Fruit fly (Drosophila melanogaster) whole organism, wandering third instar larva: ENCODE data around the gene CG3106.

Experiments
- Abd-B ChIP-seq: fragments of >200 bp; optimal IDR thresholded peaks from 2 replicates; lab custom pipeline; 2017; ENCODE audit warnings: missing biosample characterization, missing genetic modification characterization
- CG32264 ChIP-seq: fragments of 200-800 bp; sonication (Bioruptor generic); optimal IDR thresholded peaks from 2 replicates; lab custom pipeline; 2016; ENCODE audit warnings: missing biosample characterization, missing genetic modification characterization
- CG9705 ChIP-seq: fragments of 200-800 bp; sonication (Bioruptor generic); optimal IDR thresholded peaks from 2 replicates; lab custom pipeline; 2018; ENCODE audit warnings: missing biosample characterization, mild to moderate bottlenecking, missing genetic modification characterization
- CrebA ChIP-seq: fragments of 200-800 bp; sonication (Bioruptor generic); optimal IDR thresholded peaks from 2 replicates; lab custom pipeline; 2016; ENCODE audit warnings: missing biosample characterization, mild to moderate bottlenecking, missing genetic modification characterization, borderline replicate concordance
- Dfd ChIP-seq: fragments of >200 bp; optimal IDR thresholded peaks from 2 replicates; lab custom pipeline; 2017; ENCODE audit warnings: missing biosample characterization, missing genetic modification characterization
- Dif ChIP-seq: fragments of 200-275, 200-300 bp; sonication (Bioruptor generic); optimal IDR thresholded peaks from 2 replicates; lab custom pipeline; 2018; ENCODE audit warnings: missing biosample characterization, missing genetic modification characterization; ENCODE audit not compliant: partially characterized antibody
- GATAd ChIP-seq: sonication (Bioruptor generic); optimal IDR thresholded peaks from 2 replicates; lab custom pipeline; 2016; ENCODE audit warnings: missing biosample characterization, missing genetic modification characterization
- HLH106 ChIP-seq: fragments of 200-800 bp; optimal IDR thresholded peaks from 3 replicates; lab custom pipeline; 2019; ENCODE audit warnings: missing biosample characterization, mild to moderate bottlenecking, missing genetic modification characterization, moderate library complexity
- Hnf4 ChIP-seq: fragments of 200-800 bp; sonication (Bioruptor generic); optimal IDR thresholded peaks from 2 replicates; lab custom pipeline; 2016; ENCODE audit warnings: missing biosample characterization, mild to moderate bottlenecking, missing genetic modification characterization
- Hr78 ChIP-seq: fragments of >200 bp; optimal IDR thresholded peaks from 2 replicates; lab custom pipeline; 2017; ENCODE audit warnings: missing biosample characterization, missing genetic modification characterization
- Hr83 ChIP-seq: fragments of 200-300 bp; sonication (Bioruptor generic); optimal IDR thresholded peaks from 2 replicates; lab custom pipeline; 2016; ENCODE audit warnings: missing biosample characterization, mild to moderate bottlenecking, missing genetic modification characterization, moderate library complexity; ENCODE audit not compliant: poor library complexity, severe bottlenecking
- Jra ChIP-seq: sonication (Bioruptor generic); optimal IDR thresholded peaks from 2 replicates; lab custom pipeline; 2016; ENCODE audit warnings: missing biosample characterization, missing genetic modification characterization
- Mio ChIP-seq: sonication (Bioruptor generic); optimal IDR thresholded peaks from 2 replicates; lab custom pipeline; 2016; ENCODE audit warnings: missing biosample characterization, missing genetic modification characterization
- Myc ChIP-seq: fragments of >200 bp; optimal IDR thresholded peaks from 2 replicates; lab custom pipeline; 2017
- N ChIP-seq: fragments of >200 bp; optimal IDR thresholded peaks from 2 replicates; lab custom pipeline; 2018; ENCODE audit warnings: missing biosample characterization, missing external identifiers, missing genetic modification characterization
- OdsH ChIP-seq: fragments of 200-800 bp; sonication (Bioruptor generic); optimal IDR thresholded peaks from 2 replicates; lab custom pipeline; 2016; ENCODE audit warnings: missing biosample characterization, mild to moderate bottlenecking, missing genetic modification characterization
- Rel ChIP-seq, 2 experiments: fragments of 200-800 bp; sonication (Bioruptor generic) in 1 of 2; optimal IDR thresholded peaks; 2 replicates in 1 of 2; 3 replicates in 1 of 2; lab custom pipeline; 2016 to 2019; ENCODE audit warnings: mild to moderate bottlenecking in 2 of 2, missing biosample characterization in 2 of 2, missing genetic modification characterization in 2 of 2, moderate library complexity in 1 of 2
- Sp1 ChIP-seq: fragments of 200-800 bp; sonication (Bioruptor generic); optimal IDR thresholded peaks from 3 replicates; lab custom pipeline; 2019; ENCODE audit warnings: missing biosample characterization, mild to moderate bottlenecking, missing genetic modification characterization, moderate library complexity
- Vsx2 ChIP-seq: fragments of 200-300, 225-300 bp; sonication (Bioruptor generic); optimal IDR thresholded peaks from 2 replicates; lab custom pipeline; 2018; ENCODE audit warnings: missing biosample characterization, missing genetic modification characterization; ENCODE audit not compliant: partially characterized antibody
- br ChIP-seq: fragments of 200-800 bp; sonication (Bioruptor generic); optimal IDR thresholded peaks from 2 replicates; lab custom pipeline; 2016; ENCODE audit warnings: missing biosample characterization, missing genetic modification characterization
- brk ChIP-seq: fragments of 200-800 bp; sonication (Bioruptor generic); optimal IDR thresholded peaks from 2 replicates; lab custom pipeline; 2016; ENCODE audit warnings: missing biosample characterization, mild to moderate bottlenecking, missing genetic modification characterization
- dl ChIP-seq, 2 experiments: fragments of 175-275, 200-275 bp in 1 of 2; fragments of 200-275 bp in 1 of 2; sonication (Bioruptor generic); optimal IDR thresholded peaks; lab custom pipeline; 2018; ENCODE audit warnings: mild to moderate bottlenecking in 2 of 2, missing biosample characterization in 2 of 2, missing genetic modification characterization in 2 of 2, moderate library complexity in 2 of 2; ENCODE audit not compliant: partially characterized antibody in 2 of 2, insufficient read depth in 1 of 2
- dmrt93B ChIP-seq: fragments of 200-800 bp; sonication (Bioruptor generic); optimal IDR thresholded peaks from 2 replicates; lab custom pipeline; 2018; ENCODE audit warnings: missing biosample characterization, mild to moderate bottlenecking, missing genetic modification characterization
- dsf ChIP-seq: sonication (Bioruptor generic); optimal IDR thresholded peaks from 2 replicates; lab custom pipeline; 2016; ENCODE audit warnings: missing biosample characterization, missing genetic modification characterization, borderline replicate concordance
- ey ChIP-seq: fragments of 200-800 bp; sonication (Bioruptor generic); optimal IDR thresholded peaks from 2 replicates; lab custom pipeline; 2016; ENCODE audit warnings: missing biosample characterization, missing genetic modification characterization
- foxo ChIP-seq, 2 experiments: fragments of 200-800 bp; sonication (Bioruptor generic); optimal IDR thresholded peaks; 2 replicates in 1 of 2; 3 replicates in 1 of 2; lab custom pipeline; 2016 to 2017; ENCODE audit warnings: missing biosample characterization in 2 of 2, missing genetic modification characterization in 2 of 2
- fru ChIP-seq: fragments of 200-800 bp; sonication (Bioruptor generic); optimal IDR thresholded peaks from 3 replicates; lab custom pipeline; 2016; ENCODE audit warnings: missing biosample characterization, mild to moderate bottlenecking, missing genetic modification characterization
- h ChIP-seq: fragments of 200-800 bp; sonication (Bioruptor generic); optimal IDR thresholded peaks from 3 replicates; lab custom pipeline; 2016; ENCODE audit warnings: missing biosample characterization, mild to moderate bottlenecking, missing genetic modification characterization
- jim ChIP-seq: fragments of 175-275, 200-325 bp; sonication (Bioruptor generic); optimal IDR thresholded peaks from 2 replicates; lab custom pipeline; 2016; ENCODE audit warnings: missing biosample characterization, mild to moderate bottlenecking, missing genetic modification characterization
- lola ChIP-seq: fragments of >200 bp; optimal IDR thresholded peaks from 2 replicates; lab custom pipeline; 2017; ENCODE audit warnings: missing biosample characterization, missing genetic modification characterization
- pan ChIP-seq: fragments of >200 bp; optimal IDR thresholded peaks from 2 replicates; lab custom pipeline; 2017
- psq ChIP-seq: fragments of 200-800 bp; sonication (Bioruptor generic); optimal IDR thresholded peaks from 3 replicates; lab custom pipeline; 2017; ENCODE audit warnings: missing biosample characterization, mild to moderate bottlenecking, missing genetic modification characterization, moderate library complexity
- rgr ChIP-seq: fragments of 200-800 bp; sonication (Bioruptor generic); optimal IDR thresholded peaks from 3 replicates; lab custom pipeline; 2016; ENCODE audit warnings: missing biosample characterization, mild to moderate bottlenecking, missing genetic modification characterization
- sage ChIP-seq: fragments of 200-800 bp; sonication (Bioruptor generic); optimal IDR thresholded peaks from 2 replicates; lab custom pipeline; 2016; ENCODE audit warnings: missing biosample characterization, mild to moderate bottlenecking, missing genetic modification characterization
- sv ChIP-seq: fragments of 200-800 bp; sonication (Bioruptor generic); optimal IDR thresholded peaks from 3 replicates; lab custom pipeline; 2016; ENCODE audit warnings: missing biosample characterization, missing genetic modification characterization
- tai ChIP-seq: sonication (Bioruptor generic); optimal IDR thresholded peaks from 2 replicates; lab custom pipeline; 2016; ENCODE audit warnings: missing biosample characterization, missing genetic modification characterization
- usp ChIP-seq: fragments of >200 bp; optimal IDR thresholded peaks from 2 replicates; lab custom pipeline; 2017; ENCODE audit warnings: missing biosample characterization, missing genetic modification characterization
- woc ChIP-seq: sonication (Bioruptor generic); optimal IDR thresholded peaks from 2 replicates; lab custom pipeline; 2016; ENCODE audit warnings: missing biosample characterization, mild to moderate bottlenecking, missing genetic modification characterization

CG3106 gene

DNA sequence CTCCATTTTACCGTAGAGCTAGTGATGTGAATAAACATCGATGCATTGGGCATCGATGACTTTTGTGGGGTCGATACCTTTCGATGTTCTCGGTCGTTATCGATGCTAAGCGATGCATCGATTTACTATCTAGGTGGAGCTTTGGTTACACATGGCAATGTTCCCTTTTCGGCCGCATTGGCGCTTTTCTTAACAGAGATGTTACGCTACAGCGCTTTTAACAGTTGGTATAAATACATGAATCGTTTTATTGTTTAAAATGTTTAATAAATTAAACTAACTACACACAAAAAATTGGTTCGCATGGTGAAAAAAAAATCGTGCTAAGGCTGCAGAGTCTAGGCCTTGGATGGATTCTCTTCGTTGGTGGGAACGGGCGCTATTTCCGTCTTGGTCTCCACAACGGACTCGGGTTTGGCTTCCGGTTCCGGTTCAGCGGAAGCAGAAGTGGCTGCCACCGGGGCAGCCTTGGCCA, 3.8 kb downstream of the CG3106 start, which contains the start of gene Ptpmeg2:
Gene Ptpmeg2 (minus strand): TSS at position 281 of the 475 bp plus-strand sequence.
- TF ChIP-seq sv (no peak), OdsH (peak; percentile 64), Sp1 (GFP tag; lab: Kevin White, UChicago) (peak; percentile 44), Hnf4 (GFP tag; lab: Kevin White, UChicago) (peak; percentile 79), dmrt93B (GFP tag; lab: Kevin White, UChicago) (peak; percentile 39), h (GFP tag; lab: Kevin White, UChicago) (peak; percentile 59), Dfd (no peak), HLH106 (tag; lab: Kevin White, UChicago) (peak; percentile 62), usp (no peak), brk (no peak), CG9705 (GFP tag; lab: Kevin White, UChicago) (peak; percentile 22), fru (GFP tag; lab: Kevin White, UChicago) (peak; percentile 71), dl (GFP tag; optimal IDR thresholded peaks at IDR 0.05; lab: Kevin White, UChicago; ENCODE audit: insufficient read depth in 1 of 2, partially characterized antibody in 2 of 2) (no peak), Vsx2 (no peak), dsf (no peak), sage (GFP tag; lab: Kevin White, UChicago) (peak; percentile 13), Jra (peak; percentile 18), woc (GFP tag; lab: Kevin White, UChicago) (no peak), CG32264 (no peak), Dif (GFP tag; lab: Kevin White, UChicago) (no peak), tai (peak; percentile 79), rgr (GFP tag; lab: Kevin White, UChicago) (peak; percentile 76), Myc (lab: Kevin White, UChicago) (no peak), foxo (GFP tag; optimal IDR thresholded peaks at IDR 0.05; lab: Kevin White, UChicago) (peak in 1 of 2 experiments; percentile 72), ey (GFP tag; lab: Kevin White, UChicago) (peak; percentile 59), N (GFP tag; lab: Kevin White, UChicago) (no peak), br (GFP tag; lab: Kevin White, UChicago) (peak; percentile 45), Hr78 (no peak), lola (GFP tag; lab: Kevin White, UChicago) (no peak), pan (lab: Kevin White, UChicago) (no peak), Mio (GFP tag; lab: Kevin White, UChicago) (no peak), Abd-B (no peak), Rel (GFP tag; optimal IDR thresholded peaks at IDR 0.05; lab: Kevin White, UChicago) (no peak), Rel (tag; optimal IDR thresholded peaks at IDR 0.05; lab: Kevin White, UChicago) (peak; percentile 53), GATAd (no peak), Hr83 (peak; percentile 80), jim (no peak), CrebA (GFP tag; lab: Kevin White, UChicago) (no peak), psq (peak; percentile 19)
- TF ChIP-seq, all 38 proteins: peak for 18

DNA sequence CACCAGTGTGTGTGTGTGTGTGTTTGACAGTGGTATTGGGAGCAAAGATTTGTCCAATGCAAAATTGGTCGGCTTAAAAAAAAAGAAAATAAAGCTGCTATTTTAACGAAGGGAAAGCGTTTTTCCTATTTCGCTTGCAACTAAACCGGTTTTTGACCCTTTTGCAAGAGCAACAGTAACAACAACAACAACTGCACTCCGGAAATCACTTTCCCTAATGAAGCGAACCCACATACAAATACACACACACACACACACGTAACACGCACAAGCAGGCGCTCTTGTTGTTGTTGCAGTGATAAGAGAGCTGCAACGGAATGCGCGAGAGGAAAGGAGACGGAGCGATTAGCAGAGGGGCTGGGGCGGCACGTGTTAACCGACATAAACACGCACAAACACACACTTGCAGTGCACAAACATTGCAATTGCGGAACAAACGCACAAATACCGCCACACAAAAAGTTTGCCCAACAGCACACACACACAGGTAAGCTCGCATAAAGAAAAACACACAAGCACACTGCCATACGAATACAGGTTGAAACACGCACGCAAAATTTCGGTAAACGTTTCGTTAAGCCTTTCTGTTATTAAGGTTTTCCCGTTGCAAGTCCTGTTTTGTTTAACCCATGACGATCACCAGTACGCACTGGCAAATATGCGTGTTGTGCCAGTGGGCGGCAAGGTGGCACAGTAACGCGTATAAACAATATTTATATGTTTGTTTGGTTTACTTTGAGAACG, 4.4 kb downstream of the CG3106 start:
- TF ChIP-seq Dfd (no peak), sage (GFP tag; lab: Kevin White, UChicago) (no peak), Dif (GFP tag; lab: Kevin White, UChicago) (peak; percentile 25), dl (GFP tag; optimal IDR thresholded peaks at IDR 0.05; lab: Kevin White, UChicago; ENCODE audit: insufficient read depth in 1 of 2, partially characterized antibody in 2 of 2) (no peak), Rel (GFP tag; optimal IDR thresholded peaks at IDR 0.05; lab: Kevin White, UChicago) (no peak), Rel (tag; optimal IDR thresholded peaks at IDR 0.05; lab: Kevin White, UChicago) (peak; percentile 10), Jra (no peak), Myc (lab: Kevin White, UChicago) (no peak), GATAd (peak; percentile 78), CrebA (GFP tag; lab: Kevin White, UChicago) (no peak), brk (no peak), woc (GFP tag; lab: Kevin White, UChicago) (no peak), Mio (GFP tag; lab: Kevin White, UChicago) (no peak), foxo (GFP tag; optimal IDR thresholded peaks at IDR 0.05; lab: Kevin White, UChicago) (peak in 1 of 2 experiments; percentile 9), tai (peak; percentile 64), Sp1 (GFP tag; lab: Kevin White, UChicago) (peak; percentile 12), CG32264 (no peak), N (GFP tag; lab: Kevin White, UChicago) (peak; percentile 55), CG9705 (GFP tag; lab: Kevin White, UChicago) (no peak), br (GFP tag; lab: Kevin White, UChicago) (no peak), Hnf4 (GFP tag; lab: Kevin White, UChicago) (no peak), Hr78 (no peak), Hr83 (no peak), OdsH (peak; percentile 18), psq (peak; percentile 10), fru (GFP tag; lab: Kevin White, UChicago) (no peak), usp (no peak), HLH106 (tag; lab: Kevin White, UChicago) (no peak), lola (GFP tag; lab: Kevin White, UChicago) (peak; percentile 57), dmrt93B (GFP tag; lab: Kevin White, UChicago) (peak; percentile 10), Abd-B (no peak), jim (no peak), pan (lab: Kevin White, UChicago) (no peak), sv (no peak), ey (GFP tag; lab: Kevin White, UChicago) (no peak), rgr (GFP tag; lab: Kevin White, UChicago) (peak; percentile 51), h (GFP tag; lab: Kevin White, UChicago) (peak; percentile 45), dsf (no peak)
